Fruit fly (Drosophila melanogaster): ENCODE results near the gene Rca1.

Rca1 gene

DNA sequence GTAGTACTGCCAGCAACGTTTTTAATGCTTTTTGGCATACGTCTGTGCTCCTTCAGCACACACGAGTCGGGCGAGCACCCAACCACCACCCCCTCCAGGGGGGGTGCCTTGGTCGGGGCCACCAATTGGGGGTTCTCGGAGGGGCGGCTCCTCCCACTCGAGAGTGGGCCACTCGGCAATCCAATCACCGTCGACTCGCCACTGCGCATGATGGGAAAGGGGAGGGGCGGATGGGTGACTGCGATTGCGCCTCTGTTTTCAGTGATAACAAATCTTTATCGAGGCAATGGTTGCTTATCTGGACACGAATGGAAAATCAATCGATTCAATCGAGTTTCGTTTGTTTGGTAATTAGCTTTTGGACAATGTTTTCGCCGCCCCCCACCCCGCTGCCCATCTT is 34.6 kb upstream of the Rca1 start (continued):
- no peak for TF ChIP-seq MTF-1 (GFP tag; optimal IDR thresholded peaks at IDR 0.05; ENCODE audit: borderline replicate concordance)
- no peak for TF ChIP-seq CG11696 (GFP tag; IDR thresholded peaks at IDR 0.05)
- no peak for TF ChIP-seq Doc2 (GFP tag; IDR thresholded peaks at IDR 0.05)
- TF ChIP-seq run (tag; optimal IDR thresholded peaks at IDR 0.05): no peak
- no peak for TF ChIP-seq Pdp1 (GFP tag; optimal IDR thresholded peaks at IDR 0.05)
- TF ChIP-seq chinmo (GFP tag; IDR thresholded peaks at IDR 0.05; ENCODE audit: partially characterized antibody): peak; percentile 83; the same call in 1 of the 4 replicates
- TF ChIP-seq Jarid2 (GFP tag; optimal IDR thresholded peaks at IDR 0.05): peak; percentile 22

- TF ChIP-seq bsh (GFP tag; optimal IDR thresholded peaks at IDR 0.05) (peak in 1 of 2 experiments; percentile 32), sens-2 (GFP tag; IDR thresholded peaks at IDR 0.05) (peak; percentile 55; the same call in 1 of the 2 replicates), CG10431 (GFP tag; optimal IDR thresholded peaks at IDR 0.05) (peak; percentile 15), lola (GFP tag; optimal IDR thresholded peaks at IDR 0.05) (peak in 1 of 3 experiments; percentile 34), wek (GFP tag; optimal IDR thresholded peaks at IDR 0.05) (peak; percentile 12), twi (tag; optimal IDR thresholded peaks at IDR 0.05) (peak; percentile 3), chif (GFP tag; optimal IDR thresholded peaks at IDR 0.05) (peak in 1 of 2 experiments; percentile 5), Dll (GFP tag; IDR thresholded peaks at IDR 0.05; ENCODE audit: partially characterized antibody) (no peak), Xrp1 (GFP tag; IDR thresholded peaks at IDR 0.05) (peak; percentile 46), sens (GFP tag) (peak; percentile 77), CG33557 (GFP tag; optimal IDR thresholded peaks at IDR 0.05) (peak; percentile 35), HLH4C (GFP tag; IDR thresholded peaks at IDR 0.05; ENCODE audit: partially characterized antibody) (no peak), CG6813 (GFP tag; optimal IDR thresholded peaks at IDR 0.05) (peak; percentile 42), wor (GFP tag; IDR thresholded peaks at IDR 0.05) (no peak), gem (tag; optimal IDR thresholded peaks at IDR 0.05) (peak; percentile 32), CG15601 (tag; optimal IDR thresholded peaks at IDR 0.05) (peak; percentile 26), CG7745 (tag; optimal IDR thresholded peaks at IDR 0.05) (peak; percentile 20), CG1529 (GFP tag; optimal IDR thresholded peaks at IDR 0.05) (peak; percentile 24), Side (GFP tag; optimal IDR thresholded peaks at IDR 0.05) (peak; percentile 8), Blimp-1 (GFP tag; optimal IDR thresholded peaks at IDR 0.05) (peak; percentile 12), CG8089 (GFP tag; optimal IDR thresholded peaks at IDR 0.05) (peak; percentile 8), CG10979 (tag; optimal IDR thresholded peaks at IDR 0.05) (peak; percentile 22), mam (GFP tag; optimal IDR thresholded peaks at IDR 0.05) (no peak), CG1602 (GFP tag; optimal IDR thresholded peaks at IDR 0.05) (no peak), fd102C (GFP tag; optimal IDR thresholded peaks at IDR 0.05) (peak; percentile 44), CG3163 (GFP tag; optimal IDR thresholded peaks at IDR 0.05) (no peak), CG17568 (GFP tag; optimal IDR thresholded peaks at IDR 0.05) (peak; percentile 15), dmrt11E (tag; optimal IDR thresholded peaks at IDR 0.05) (peak; percentile 47), tll (GFP tag; optimal IDR thresholded peaks at IDR 0.05) (peak in 1 of 2 experiments; percentile 46), CG14710 (tag; optimal IDR thresholded peaks at IDR 0.05) (peak; percentile 21), MTF-1 (GFP tag; optimal IDR thresholded peaks at IDR 0.05; ENCODE audit: borderline replicate concordance) (peak; percentile 31), CG7987 (GFP tag; optimal IDR thresholded peaks at IDR 0.05) (peak; percentile 16), CG2202 (tag; optimal IDR thresholded peaks at IDR 0.05) (peak; percentile 59), CG3407 (GFP tag; optimal IDR thresholded peaks at IDR 0.05) (peak; percentile 31), fru (optimal IDR thresholded peaks at IDR 0.05) (no peak), CG18262 (tag; optimal IDR thresholded peaks at IDR 0.05) (peak; percentile 34), Med (GFP tag) (peak; percentile 66), D (optimal IDR thresholded peaks at IDR 0.05) (no peak), D (GFP tag; optimal IDR thresholded peaks at IDR 0.05) (peak; percentile 31), CG2712 (tag; optimal IDR thresholded peaks at IDR 0.05) (peak; percentile 7), ci (GFP tag; IDR thresholded peaks at IDR 0.05) (peak; percentile 28; the same call in 1 of the 3 replicates), Rx (GFP tag; IDR thresholded peaks at IDR 0.05) (no peak)
Measured at dm6 chr2L:6818357-6818756, 33.8 kb upstream of the Rca1 start.

All from whole organism, embryonic.